Worm (Caenorhabditis elegans) whole organism, L2 larva: ENCODE data around the gene K03B4.6.

Experiments used
- C34F6.9 ChIP-seq: fragments of 150-350 bp; optimal IDR thresholded peaks from 2 replicates; lab custom pipeline; 2014; ENCODE audit warnings: missing biosample characterization, missing genetic modification characterization
- F13H6.1 ChIP-seq: sonication (generic microtip); optimal IDR thresholded peaks from 2 replicates; lab custom pipeline; 2016; ENCODE audit warnings: missing genetic modification characterization, missing compliant biosample characterization
- R02D3.7 ChIP-seq: fragments of 150-350 bp; optimal IDR thresholded peaks from 2 replicates; lab custom pipeline; 2014; ENCODE audit warnings: missing biosample characterization, missing genetic modification characterization
- Y55F3AM.14 ChIP-seq: fragments of 200-800 bp; sonication (Bioruptor generic); optimal IDR thresholded peaks from 2 replicates; lab custom pipeline; 2018; ENCODE audit warnings: mild to moderate bottlenecking, missing genetic modification characterization, missing compliant biosample characterization
- ZK546.5 ChIP-seq: sonication (generic microtip); optimal IDR thresholded peaks from 2 replicates; lab custom pipeline; 2017; ENCODE audit warnings: missing biosample characterization, missing genetic modification characterization
- alr-1 ChIP-seq: fragments of 150-350 bp; optimal IDR thresholded peaks from 2 replicates; lab custom pipeline; 2014; ENCODE audit warnings: missing biosample characterization, missing genetic modification characterization
- ama-1 ChIP-seq: fragments of 150-350 bp; optimal IDR thresholded peaks from 2 replicates; lab custom pipeline; 2018; ENCODE audit warnings: inconsistent platforms
- blmp-1 ChIP-seq: sonication (generic microtip); optimal IDR thresholded peaks from 2 replicates; lab custom pipeline; 2017; ENCODE audit warnings: missing genetic modification characterization, mild to moderate bottlenecking, missing compliant biosample characterization, antibody characterized with exemption, moderate library complexity; ENCODE audit not compliant: insufficient read depth
- crh-2 ChIP-seq: sonication (generic microtip); optimal IDR thresholded peaks from 2 replicates; lab custom pipeline; 2017; ENCODE audit warnings: missing biosample characterization, missing genetic modification characterization
- dmd-4 ChIP-seq: sonication (generic microtip); optimal IDR thresholded peaks from 2 replicates; lab custom pipeline; 2017; ENCODE audit warnings: missing biosample characterization, missing genetic modification characterization
- egl-27 ChIP-seq: sonication (generic microtip); optimal IDR thresholded peaks from 3 replicates; lab custom pipeline; 2017; ENCODE audit warnings: missing biosample characterization, missing genetic modification reagents, missing genetic modification characterization
- elt-3 ChIP-seq: sonication (generic microtip); optimal IDR thresholded peaks from 2 replicates; lab custom pipeline; 2017; ENCODE audit warnings: missing biosample characterization, missing genetic modification characterization
- fos-1 ChIP-seq: fragments of 150-350 bp; optimal IDR thresholded peaks from 2 replicates; lab custom pipeline; 2014; ENCODE audit warnings: missing biosample characterization, missing genetic modification characterization
- gmeb-1 ChIP-seq: fragments of 150-350 bp; optimal IDR thresholded peaks from 2 replicates; lab custom pipeline; 2014; ENCODE audit warnings: missing biosample characterization, missing genetic modification characterization
- lin-11 ChIP-seq: fragments of 150-350 bp; sonication (generic microtip); optimal IDR thresholded peaks from 2 replicates; lab custom pipeline; 2014; ENCODE audit warnings: missing biosample characterization, missing genetic modification characterization, inconsistent platforms, mixed read lengths
- lin-13 ChIP-seq: fragments of 150-350 bp; optimal IDR thresholded peaks from 2 replicates; lab custom pipeline; 2014; ENCODE audit warnings: missing biosample characterization, missing genetic modification reagents, missing genetic modification characterization
- mdl-1 ChIP-seq, 2 experiments: fragments of 150-350 bp in 1 of 2; sonication (generic microtip) in 1 of 2; optimal IDR thresholded peaks; 2 replicates each; lab custom pipeline; 2017; ENCODE audit warnings: missing biosample characterization in 2 of 2, missing genetic modification characterization in 2 of 2
- nhr-10 ChIP-seq: sonication (generic microtip); optimal IDR thresholded peaks from 2 replicates; lab custom pipeline; 2017; ENCODE audit warnings: missing biosample characterization, missing genetic modification characterization
- nhr-12 ChIP-seq: fragments of 150-350 bp; optimal IDR thresholded peaks from 2 replicates; lab custom pipeline; 2014; ENCODE audit warnings: missing biosample characterization, missing genetic modification characterization
- nhr-129 ChIP-seq: fragments of 150-350 bp; optimal IDR thresholded peaks from 2 replicates; lab custom pipeline; 2014; ENCODE audit warnings: missing biosample characterization, missing genetic modification characterization
- nhr-23 ChIP-seq: fragments of 150-350 bp; optimal IDR thresholded peaks from 2 replicates; lab custom pipeline; 2014; ENCODE audit warnings: missing biosample characterization, missing genetic modification reagents, missing genetic modification characterization
- nhr-6 ChIP-seq: fragments of 150-350 bp; optimal IDR thresholded peaks from 2 replicates; lab custom pipeline; 2014; ENCODE audit warnings: missing biosample characterization, missing genetic modification characterization
- skn-1 ChIP-seq: sonication (generic microtip); optimal IDR thresholded peaks from 2 replicates; lab custom pipeline; 2017; ENCODE audit warnings: missing biosample characterization, missing genetic modification characterization
- sma-9 ChIP-seq, 2 experiments: fragments of 150-350 bp in 1 of 2; sonication (generic microtip) in 1 of 2; optimal IDR thresholded peaks; 2 replicates each; lab custom pipeline; 2014 to 2016; ENCODE audit warnings: missing genetic modification characterization in 2 of 2, mild to moderate bottlenecking in 1 of 2, missing biosample characterization in 1 of 2, missing compliant biosample characterization in 1 of 2, missing genetic modification reagents in 1 of 2, moderate library complexity in 1 of 2
- unc-55 ChIP-seq: fragments of 150-350 bp; sonication (generic microtip); optimal IDR thresholded peaks from 3 replicates; lab custom pipeline; 2014; ENCODE audit warnings: missing biosample characterization, missing genetic modification reagents, missing genetic modification characterization
- unc-62 ChIP-seq: fragments of 150-350 bp; optimal IDR thresholded peaks from 2 replicates; lab custom pipeline; 2014; ENCODE audit warnings: missing biosample characterization, missing genetic modification reagents, missing genetic modification characterization
- ztf-1 ChIP-seq: fragments of 200-800 bp; sonication (Bioruptor generic); conservative IDR thresholded peaks from 2 replicates; pipeline ENCODE4 v1.3.6; 2022; ENCODE audit warnings: missing genetic modification characterization, missing compliant biosample characterization
- ztf-4 ChIP-seq: fragments of 150-350 bp; optimal IDR thresholded peaks from 2 replicates; lab custom pipeline; 2014; ENCODE audit warnings: missing biosample characterization, missing genetic modification characterization

The K03B4.6 gene

ce11 chrV:4676092-4676491, at the start of gene K03B4.6:
Gene K03B4.6, minus strand, starts transcription at chrV:4676192.
- TF ChIP-seq unc-62 (GFP tag; lab: Kevin White, UChicago) (no peak), gmeb-1 (no peak), alr-1 (tag; lab: Kevin White, UChicago) (no peak), R02D3.7 (no peak)

- no peak for TF ChIP-seq elt-3 (tag; lab: Kevin White, UChicago)
- no peak for TF ChIP-seq crh-2 (tag; lab: Kevin White, UChicago)
- TF ChIP-seq lin-11 (tag; lab: Kevin White, UChicago) = no peak
- no peak for TF ChIP-seq ZK546.5 (tag; lab: Kevin White, UChicago)
- TF ChIP-seq nhr-12 (tag; lab: Kevin White, UChicago) = no peak
- TF ChIP-seq blmp-1 (tag; lab: Kevin White, UChicago) = no peak
- TF ChIP-seq mdl-1 (tag; optimal IDR thresholded peaks at IDR 0.05; lab: Kevin White, UChicago) = no peak
- TF ChIP-seq C34F6.9 (tag; lab: Kevin White, UChicago) = no peak
- no peak for TF ChIP-seq dmd-4 (tag; lab: Kevin White, UChicago)
These were observed 48.5 kb upstream of the K03B4.6 start, which contains the start of gene F39G3.4 for ce11 chrV:4724453-4724852. Gene F39G3.4, plus strand, starts transcription at chrV:4724753.

- TF ChIP-seq blmp-1 (tag; lab: Kevin White, UChicago) = no peak
- no peak for TF ChIP-seq unc-55 (GFP tag; lab: Kevin White, UChicago)
- no peak for TF ChIP-seq lin-13
- TF ChIP-seq, all 48 proteins: peak for 0
These were observed 46.3 kb upstream of the K03B4.6 start, which contains the start of gene F39G3.5 for ce11 chrV:4722314-4722713. Gene F39G3.5, plus strand, starts transcription at chrV:4722614.

ce11 chrV:4720884-4721464, 45.0 kb upstream of the K03B4.6 start:
- no peak for TF ChIP-seq egl-27 (tag; lab: Kevin White, UChicago)
- no peak for TF ChIP-seq blmp-1 (tag; lab: Kevin White, UChicago)
- peak; percentile 50 for TF ChIP-seq crh-2 (tag; lab: Kevin White, UChicago)
- TF ChIP-seq sma-9 (GFP tag; optimal IDR thresholded peaks at IDR 0.05; lab: Kevin White, UChicago) = peak; percentile 5
- TF ChIP-seq sma-9 (tag; optimal IDR thresholded peaks at IDR 0.05; lab: Kevin White, UChicago) = no peak
- no peak for TF ChIP-seq ama-1
- TF ChIP-seq gmeb-1 = peak; percentile 12
- no peak for TF ChIP-seq ZK546.5 (tag; lab: Kevin White, UChicago)
- TF ChIP-seq Y55F3AM.14 (GFP tag; lab: Kevin White, UChicago) = no peak
- TF ChIP-seq fos-1 (tag; lab: Kevin White, UChicago) = peak; percentile 91
- TF ChIP-seq nhr-6 (tag; lab: Kevin White, UChicago) = no peak

- no peak for TF ChIP-seq ztf-1
- no peak for TF ChIP-seq nhr-10 (tag; lab: Kevin White, UChicago)
- no peak for TF ChIP-seq nhr-23 (tag; lab: Kevin White, UChicago)
- no peak for TF ChIP-seq F13H6.1
- peak; percentile 6 for TF ChIP-seq gmeb-1
- TF ChIP-seq crh-2 (tag; lab: Kevin White, UChicago) = peak; percentile 66
- no peak for TF ChIP-seq ztf-4 (tag; lab: Kevin White, UChicago)
- no peak for TF ChIP-seq nhr-129 (tag; lab: Kevin White, UChicago)
- TF ChIP-seq fos-1 (tag; lab: Kevin White, UChicago) = peak; percentile 41
- no peak for TF ChIP-seq egl-27 (tag; lab: Kevin White, UChicago)
- TF ChIP-seq skn-1 (tag; lab: Kevin White, UChicago) = no peak
These were observed 44.0 kb upstream of the K03B4.6 start, which contains the start of gene prx-6 for ce11 chrV:4719965-4720364. Gene prx-6, minus strand, starts transcription at chrV:4720093.

ce11 chrV:4710464-4710863, 34.5 kb upstream of the K03B4.6 start, which contains the start of gene oac-24:
Gene oac-24, plus strand, starts transcription at chrV:4710764.
- no peak for TF ChIP-seq ztf-4 (tag; lab: Kevin White, UChicago)
- no peak for TF ChIP-seq nhr-10 (tag; lab: Kevin White, UChicago)
- TF ChIP-seq lin-13 = no peak
- TF ChIP-seq egl-27 (tag; lab: Kevin White, UChicago) = no peak
- TF ChIP-seq Y55F3AM.14 (GFP tag; lab: Kevin White, UChicago) = no peak
- no peak for TF ChIP-seq ZK546.5 (tag; lab: Kevin White, UChicago)
